Fruit fly (Drosophila melanogaster) whole organism, embryonic: Measurements from ENCODE around the gene Cpr62Ba.

Source experiments
- Atf3 ChIP-seq: fragments of 200-800 bp; sonication (Bioruptor generic); optimal IDR thresholded peaks from 3 replicates; lab custom pipeline; 2016; ENCODE audit warnings: missing biosample characterization, missing genetic modification characterization
- Blimp-1 ChIP-seq: fragments of 200-800 bp; sonication (Bioruptor generic); optimal IDR thresholded peaks from 3 replicates; lab custom pipeline; 2018; ENCODE audit warnings: missing biosample characterization, missing genetic modification characterization, mild to moderate bottlenecking, moderate library complexity, missing genetic modification reagents
- CG11560 ChIP-seq: fragments of 200-800 bp; sonication (Bioruptor generic); IDR thresholded peaks from 3 replicates; pipeline ENCODE4 v1.3.6; 2022; ENCODE audit warnings: missing biosample characterization, missing genetic modification characterization
- CG1233 ChIP-seq: fragments of 200-800 bp; sonication (Bioruptor generic); optimal IDR thresholded peaks from 4 replicates; lab custom pipeline; 2018; ENCODE audit warnings: missing biosample characterization, mild to moderate bottlenecking, missing genetic modification characterization
- CG13296 ChIP-seq: fragments of 200-800 bp; sonication (Bioruptor generic); optimal IDR thresholded peaks from 3 replicates; lab custom pipeline; 2018; ENCODE audit warnings: missing biosample characterization, mild to moderate bottlenecking, missing genetic modification characterization
- CG15269 ChIP-seq: fragments of 200-800 bp; sonication (Bioruptor generic); optimal IDR thresholded peaks from 2 replicates; lab custom pipeline; 2018; ENCODE audit warnings: missing biosample characterization, mild to moderate bottlenecking, missing genetic modification characterization, moderate library complexity
- CG1529 ChIP-seq: fragments of 200-800 bp; sonication (Bioruptor generic); optimal IDR thresholded peaks from 3 replicates; lab custom pipeline; 2018; ENCODE audit warnings: missing biosample characterization, missing genetic modification characterization
- CG15514 ChIP-seq: fragments of 200-800 bp; sonication (Bioruptor generic); optimal IDR thresholded peaks from 3 replicates; lab custom pipeline; 2017; ENCODE audit warnings: missing biosample characterization, missing genetic modification characterization, mild to moderate bottlenecking, moderate library complexity, missing genetic modification reagents
- CG1602 ChIP-seq: fragments of 200-800 bp; sonication (Bioruptor generic); optimal IDR thresholded peaks from 3 replicates; lab custom pipeline; 2016; ENCODE audit warnings: missing biosample characterization, missing genetic modification characterization
- CG1603 ChIP-seq: fragments of 200-800 bp; sonication (Bioruptor generic); optimal IDR thresholded peaks from 2 replicates; lab custom pipeline; 2019; ENCODE audit warnings: missing biosample characterization, mild to moderate bottlenecking, missing genetic modification characterization, moderate library complexity
- CG16813 ChIP-seq: fragments of 200-800 bp; sonication (Bioruptor generic); IDR thresholded peaks from 3 replicates; pipeline ENCODE4 v1.3.6; 2022; ENCODE audit warnings: missing biosample characterization, missing genetic modification characterization; ENCODE audit not compliant: partially characterized antibody
- CG17612 ChIP-seq: fragments of 200-800 bp; sonication (Bioruptor generic); IDR thresholded peaks from 2 replicates; pipeline ENCODE4 v1.3.6; 2022; ENCODE audit warnings: missing biosample characterization, missing genetic modification characterization
- CG30020 ChIP-seq: fragments of 200-800 bp; optimal IDR thresholded peaks from 2 replicates; lab custom pipeline; 2019; ENCODE audit warnings: missing biosample characterization, mild to moderate bottlenecking, missing genetic modification characterization, moderate library complexity
- CG31441 ChIP-seq: fragments of 200-800 bp; sonication (Bioruptor generic); IDR thresholded peaks from 2 replicates; pipeline ENCODE4 v1.3.6; 2022; ENCODE audit warnings: missing biosample characterization, missing genetic modification characterization
- CG32772 ChIP-seq: fragments of 200-800 bp; sonication (Bioruptor generic); IDR thresholded peaks from 2 replicates; pipeline ENCODE4 v1.3.6; 2022; ENCODE audit warnings: missing biosample characterization, missing genetic modification characterization
- CG3281 ChIP-seq: fragments of 200-800 bp; sonication (Bioruptor generic); optimal IDR thresholded peaks from 3 replicates; lab custom pipeline; 2017; ENCODE audit warnings: missing biosample characterization, mild to moderate bottlenecking, missing genetic modification characterization
- CG3407 ChIP-seq: fragments of 200-800 bp; sonication (Bioruptor generic); optimal IDR thresholded peaks from 2 replicates; lab custom pipeline; 2018; ENCODE audit warnings: missing biosample characterization, mild to moderate bottlenecking, missing genetic modification characterization
- CG34376 ChIP-seq: fragments of 200-800 bp; sonication (Bioruptor generic); optimal IDR thresholded peaks from 2 replicates; lab custom pipeline; 2018; ENCODE audit warnings: missing biosample characterization, mild to moderate bottlenecking, missing genetic modification characterization
- CG34422 ChIP-seq: fragments of 200-800 bp; sonication (Bioruptor generic); IDR thresholded peaks from 3 replicates; pipeline ENCODE4 v1.3.6; 2022; ENCODE audit warnings: missing biosample characterization, missing genetic modification characterization
- CG3726 ChIP-seq: fragments of 200-800 bp; sonication (Bioruptor generic); IDR thresholded peaks from 3 replicates; pipeline ENCODE4, ENCODE4 v1.3.6; 2022; ENCODE audit warnings: missing biosample characterization, missing genetic modification characterization
- CG4730 ChIP-seq: fragments of 200-800 bp; sonication (Bioruptor generic); IDR thresholded peaks from 2 replicates; pipeline ENCODE4 v1.3.6; 2022; ENCODE audit warnings: missing biosample characterization, missing genetic modification characterization
- CG6813 ChIP-seq: fragments of 200-800 bp; sonication (Bioruptor generic); optimal IDR thresholded peaks from 2 replicates; lab custom pipeline; 2017; ENCODE audit warnings: missing biosample characterization, missing genetic modification characterization, mild to moderate bottlenecking, moderate library complexity, missing genetic modification reagents
- CG7839 ChIP-seq: fragments of 200-800 bp; sonication (Bioruptor generic); optimal IDR thresholded peaks from 3 replicates; lab custom pipeline; 2018; ENCODE audit warnings: missing biosample characterization, mild to moderate bottlenecking, missing genetic modification characterization, moderate library complexity
- CHES-1-like ChIP-seq: fragments of 200-800 bp; sonication (Bioruptor generic); optimal IDR thresholded peaks from 2 replicates; lab custom pipeline; 2016; ENCODE audit warnings: missing biosample characterization, missing genetic modification characterization
- Camta ChIP-seq: fragments of 200-800 bp; sonication (Bioruptor generic); optimal IDR thresholded peaks from 2 replicates; lab custom pipeline; 2016; ENCODE audit warnings: missing biosample characterization, missing genetic modification characterization
- Dll ChIP-seq: fragments of 200-800 bp; sonication (Bioruptor generic); IDR thresholded peaks from 4 replicates; pipeline ENCODE4 v1.3.6; 2022; ENCODE audit warnings: missing biosample characterization, missing genetic modification characterization; ENCODE audit not compliant: partially characterized antibody
- Eip74EF ChIP-seq, 2 experiments: fragments of 200-800 bp in 1 of 2; fragments of >200 bp in 1 of 2; sonication (Bioruptor generic) in 1 of 2; optimal IDR thresholded peaks; 2 replicates each; lab custom pipeline; 2017 to 2019; ENCODE audit warnings: missing biosample characterization in 2 of 2, missing genetic modification characterization in 2 of 2, mild to moderate bottlenecking in 1 of 2, moderate library complexity in 1 of 2
- Gsc ChIP-seq: fragments of 200-800 bp; sonication (Bioruptor generic); IDR thresholded peaks from 2 replicates; pipeline ENCODE4 v1.3.6; 2022; ENCODE audit warnings: missing biosample characterization, missing genetic modification characterization
- Mad ChIP-seq: fragments of 200-800 bp; sonication (Bioruptor generic); optimal IDR thresholded peaks from 2 replicates; lab custom pipeline; 2016; ENCODE audit warnings: missing biosample characterization, missing genetic modification characterization
- Meics ChIP-seq: fragments of 200-800 bp; sonication (Bioruptor generic); optimal IDR thresholded peaks from 2 replicates; lab custom pipeline; 2017; ENCODE audit warnings: missing biosample characterization, mild to moderate bottlenecking, missing genetic modification characterization
- Opbp ChIP-seq: fragments of 200-800 bp; sonication (Bioruptor generic); IDR thresholded peaks from 3 replicates; pipeline ENCODE4 v1.3.6; 2022; ENCODE audit warnings: missing biosample characterization, missing genetic modification characterization; ENCODE audit not compliant: partially characterized antibody
- Ptx1 ChIP-seq: fragments of 200-800 bp; sonication (Bioruptor generic); IDR thresholded peaks from 2 replicates; pipeline ENCODE4 v1.3.6; 2022; ENCODE audit warnings: missing biosample characterization, missing genetic modification characterization
- Trl ChIP-seq, 3 experiments: fragments of >200 bp in 2 of 3; fragments of 200-800 bp in 1 of 3; sonication (Bioruptor generic) in 1 of 3; optimal IDR thresholded peaks; 2 replicates in 1 of 3; 3 replicates in 2 of 3; lab custom pipeline; 2016 to 2017; ENCODE audit warnings: missing biosample characterization in 1 of 3, missing genetic modification characterization in 1 of 3
- Xbp1 ChIP-seq: fragments of 200-800 bp; sonication (Bioruptor generic); optimal IDR thresholded peaks from 3 replicates; lab custom pipeline; 2016; ENCODE audit warnings: missing biosample characterization, mild to moderate bottlenecking, missing genetic modification characterization
- al ChIP-seq: fragments of 200-800 bp; sonication (Bioruptor generic); IDR thresholded peaks from 2 replicates; pipeline ENCODE4 v1.3.6; 2022; ENCODE audit warnings: missing biosample characterization, missing genetic modification characterization
- bbx ChIP-seq: fragments of 200-800 bp; sonication (Bioruptor generic); IDR thresholded peaks from 2 replicates; pipeline ENCODE4 v1.3.6; 2022; ENCODE audit warnings: missing biosample characterization, missing genetic modification characterization; ENCODE audit not compliant: partially characterized antibody
- da ChIP-seq: fragments of 200-800 bp; sonication (Bioruptor generic); optimal IDR thresholded peaks from 2 replicates; lab custom pipeline; 2016; ENCODE audit warnings: missing biosample characterization, missing genetic modification characterization
- danr ChIP-seq: fragments of 200-800 bp; sonication (Bioruptor generic); IDR thresholded peaks from 2 replicates; pipeline ENCODE4 v1.3.6; 2022; ENCODE audit warnings: missing biosample characterization, missing genetic modification characterization
- dimm ChIP-seq: fragments of 200-800 bp; sonication (Bioruptor generic); IDR thresholded peaks from 2 replicates; pipeline ENCODE4 v1.3.6; 2022; ENCODE audit warnings: missing biosample characterization, missing genetic modification characterization
- ewg ChIP-seq: fragments of 200-800 bp; sonication (Bioruptor generic); optimal IDR thresholded peaks from 3 replicates; lab custom pipeline; 2017; ENCODE audit warnings: mild to moderate bottlenecking, missing biosample characterization, missing genetic modification reagents, missing genetic modification characterization
- exex ChIP-seq: fragments of 200-800 bp; sonication (Bioruptor generic); optimal IDR thresholded peaks from 4 replicates; lab custom pipeline; 2018; ENCODE audit warnings: missing biosample characterization, mild to moderate bottlenecking, missing genetic modification characterization, moderate library complexity
- gcm ChIP-seq: fragments of 200-800 bp; sonication (Bioruptor generic); optimal IDR thresholded peaks from 2 replicates; lab custom pipeline; 2019; ENCODE audit warnings: missing biosample characterization, mild to moderate bottlenecking, missing genetic modification characterization, moderate library complexity
- hkb ChIP-seq, 2 experiments: fragments of 200-800 bp in 1 of 2; fragments of >200 bp in 1 of 2; sonication (Bioruptor generic) in 1 of 2; IDR thresholded peaks in 1 of 2; optimal IDR thresholded peaks in 1 of 2; 2 replicates each; pipeline versions ENCODE4 v1.3.6 to Lab custom; 2017 to 2022; ENCODE audit warnings: missing biosample characterization in 1 of 2, missing genetic modification characterization in 1 of 2
- nom ChIP-seq: fragments of 200-800 bp; sonication (Bioruptor generic); optimal IDR thresholded peaks from 2 replicates; lab custom pipeline; 2017; ENCODE audit warnings: missing biosample characterization, missing genetic modification characterization, mild to moderate bottlenecking, moderate library complexity, missing genetic modification reagents
- pho ChIP-seq: fragments of 200-800 bp; sonication (Bioruptor generic); optimal IDR thresholded peaks from 2 replicates; lab custom pipeline; 2016; ENCODE audit warnings: missing biosample characterization, missing genetic modification characterization
- pnt ChIP-seq: fragments of 200-800 bp; sonication (Bioruptor generic); optimal IDR thresholded peaks from 3 replicates; lab custom pipeline; 2016; ENCODE audit warnings: missing biosample characterization, missing genetic modification characterization
- rib ChIP-seq: fragments of 200-800 bp; sonication (Bioruptor generic); IDR thresholded peaks from 2 replicates; pipeline ENCODE4 v1.3.6; 2022; ENCODE audit warnings: missing biosample characterization, missing genetic modification characterization
- shn ChIP-seq: fragments of 200-800 bp; sonication (Bioruptor generic); optimal IDR thresholded peaks from 3 replicates; lab custom pipeline; 2016; ENCODE audit warnings: missing biosample characterization, missing genetic modification characterization
- stwl ChIP-seq: fragments of 200-800 bp; sonication (Bioruptor generic); optimal IDR thresholded peaks from 3 replicates; lab custom pipeline; 2018; ENCODE audit warnings: missing biosample characterization, mild to moderate bottlenecking, missing genetic modification characterization, moderate library complexity
- zfh2 ChIP-seq: fragments of 200-800 bp; sonication (Bioruptor generic); optimal IDR thresholded peaks from 2 replicates; lab custom pipeline; 2016; ENCODE audit warnings: missing biosample characterization, missing genetic modification characterization

The Cpr62Ba gene

DNA sequence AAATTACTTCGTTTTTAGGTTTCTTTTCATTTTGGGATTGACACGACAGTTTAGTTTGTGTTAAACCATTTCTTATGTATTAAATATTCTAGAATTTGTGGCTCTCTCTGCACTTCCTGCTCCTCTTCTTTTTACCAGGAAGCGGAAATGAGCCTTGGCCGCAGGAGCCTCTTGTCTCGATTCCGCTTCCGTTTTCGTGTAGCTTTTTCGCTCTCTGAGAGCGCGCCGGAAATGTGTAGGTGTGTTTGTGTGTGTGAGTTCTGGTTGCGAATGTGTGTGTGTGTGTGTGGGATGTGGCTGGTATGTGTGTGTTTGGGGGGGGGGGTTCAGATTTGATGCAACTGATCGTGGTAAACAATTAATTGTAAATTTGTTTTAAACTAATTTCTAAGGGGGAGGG lies 28.0 kb upstream of the Cpr62Ba start (continued):
- TF ChIP-seq CG15269 (no peak), CG3281 (GFP tag; lab: Kevin White, UChicago) (peak; percentile 56), Gsc (GFP tag; lab: Robert Waterston, UW) (no peak), CG6813 (GFP tag; lab: Kevin White, UChicago) (no peak), CG13296 (peak; percentile 36), pnt (GFP tag; lab: Kevin White, UChicago) (no peak), nom (peak; percentile 59), CG16813 (GFP tag; lab: Robert Waterston, UW) (no peak), stwl (tag; lab: Kevin White, UChicago) (no peak), Meics (GFP tag; lab: Kevin White, UChicago) (peak; percentile 17), CG3726 (GFP tag; lab: Robert Waterston, UW) (no peak), gcm (GFP tag; lab: Kevin White, UChicago) (no peak), CG15514 (GFP tag; lab: Kevin White, UChicago) (peak; percentile 30), Camta (GFP tag; lab: Kevin White, UChicago) (no peak), Mad (GFP tag; lab: Kevin White, UChicago) (no peak), CG1602 (GFP tag; lab: Kevin White, UChicago) (no peak), rib (GFP tag; lab: Robert Waterston, UW) (no peak), Opbp (GFP tag; lab: Robert Waterston, UW) (no peak), Eip74EF (GFP tag; optimal IDR thresholded peaks at IDR 0.05; lab: Kevin White, UChicago) (peak in 1 of 2 experiments; percentile 21), shn (GFP tag; lab: Kevin White, UChicago) (no peak), Atf3 (no peak), CG34422 (no peak), CG3407 (GFP tag; lab: Kevin White, UChicago) (no peak), hkb (optimal IDR thresholded peaks at IDR 0.05; lab: Kevin White, UChicago) (no peak), hkb (GFP tag; IDR thresholded peaks at IDR 0.05; lab: Robert Waterston, UW) (no peak), bbx (GFP tag; lab: Robert Waterston, UW) (no peak), CG32772 (GFP tag; lab: Robert Waterston, UW) (no peak), exex (tag; lab: Kevin White, UChicago) (no peak), ewg (GFP tag; lab: Kevin White, UChicago) (no peak), CG4730 (no peak), da (GFP tag; lab: Kevin White, UChicago) (no peak), Trl (optimal IDR thresholded peaks at IDR 0.05; lab: Kevin White, UChicago) (peak; percentile 24 to 46), Trl (GFP tag; optimal IDR thresholded peaks at IDR 0.05; lab: Kevin White, UChicago) (no peak), CG30020 (no peak), pho (GFP tag; lab: Kevin White, UChicago) (no peak), CG34376 (peak; percentile 22), dimm (GFP tag; lab: Robert Waterston, UW) (no peak), Ptx1 (GFP tag; lab: Robert Waterston, UW) (no peak), CG1603 (tag; lab: Kevin White, UChicago) (no peak), al (GFP tag; lab: Robert Waterston, UW) (no peak), CG11560 (no peak), Dll (GFP tag; lab: Robert Waterston, UW) (no peak), CG1529 (GFP tag; lab: Kevin White, UChicago) (no peak), CG7839 (tag; lab: Kevin White, UChicago) (no peak), CG1233 (GFP tag; lab: Kevin White, UChicago) (peak; percentile 55), CG31441 (no peak), Blimp-1 (GFP tag; lab: Kevin White, UChicago) (no peak), CHES-1-like (GFP tag; lab: Kevin White, UChicago) (no peak), zfh2 (no peak), Xbp1 (GFP tag; lab: Kevin White, UChicago) (no peak), danr (GFP tag; lab: Robert Waterston, UW) (no peak), CG17612 (GFP tag; lab: Robert Waterston, UW) (no peak)
